Worm (Caenorhabditis elegans) whole organism, late embryonic: Measurements from ENCODE around the gene sri-30.
"Not testable (repeated sequence)": the region's sequence is repeated elsewhere in the genome, so short reads cannot be mapped to it uniquely, and the experiment has no call there.

Experiments
- C08G9.2 ChIP-seq: sonication (generic microtip); optimal IDR thresholded peaks from 2 replicates; lab custom pipeline; 2016; ENCODE audit warnings: mild to moderate bottlenecking, missing genetic modification characterization, moderate library complexity, missing compliant biosample characterization
- K09A11.1 ChIP-seq: sonication (generic microtip); optimal IDR thresholded peaks from 2 replicates; lab custom pipeline; 2017; ENCODE audit warnings: antibody characterized with exemption, mild to moderate bottlenecking, missing genetic modification characterization, missing compliant biosample characterization; ENCODE audit not compliant: insufficient read depth
- T23F11.4 ChIP-seq: fragments of 200-800 bp; sonication (Bioruptor generic); optimal IDR thresholded peaks from 2 replicates; lab custom pipeline; 2018; ENCODE audit warnings: mild to moderate bottlenecking, missing genetic modification characterization, missing compliant biosample characterization
- Y22D7AL.16 ChIP-seq: sonication (generic microtip); optimal IDR thresholded peaks from 2 replicates; lab custom pipeline; 2016; ENCODE audit warnings: missing genetic modification characterization, missing compliant biosample characterization
- ceh-19 ChIP-seq: fragments of 200-800 bp; sonication (Bioruptor generic); optimal IDR thresholded peaks from 2 replicates; lab custom pipeline; 2018; ENCODE audit warnings: mild to moderate bottlenecking, missing genetic modification characterization, missing compliant biosample characterization
- ceh-2 ChIP-seq: sonication (generic microtip); optimal IDR thresholded peaks from 2 replicates; lab custom pipeline; 2016; ENCODE audit warnings: missing genotype, missing genetic modification characterization, missing compliant biosample characterization
- ceh-22 ChIP-seq: sonication (generic microtip); optimal IDR thresholded peaks from 2 replicates; lab custom pipeline; 2017; ENCODE audit warnings: missing biosample characterization, missing genetic modification characterization
- ceh-24 ChIP-seq: sonication (generic microtip); optimal IDR thresholded peaks from 2 replicates; lab custom pipeline; 2016; ENCODE audit warnings: mild to moderate bottlenecking, missing genetic modification characterization, missing compliant biosample characterization
- ceh-9 ChIP-seq: sonication (generic microtip); optimal IDR thresholded peaks from 2 replicates; lab custom pipeline; 2016; ENCODE audit warnings: mild to moderate bottlenecking, missing genetic modification characterization, inconsistent platforms, missing compliant biosample characterization
- che-1 ChIP-seq: sonication (generic microtip); optimal IDR thresholded peaks from 2 replicates; lab custom pipeline; 2016; ENCODE audit warnings: mild to moderate bottlenecking, missing genetic modification characterization, missing compliant biosample characterization
- dmd-4 ChIP-seq: sonication (generic microtip); optimal IDR thresholded peaks from 2 replicates; lab custom pipeline; 2016; ENCODE audit warnings: borderline replicate concordance, missing genetic modification characterization, missing compliant biosample characterization
- dve-1 ChIP-seq: sonication (generic microtip); optimal IDR thresholded peaks from 2 replicates; lab custom pipeline; 2017; ENCODE audit warnings: antibody characterized with exemption, mild to moderate bottlenecking, missing genetic modification characterization, missing compliant biosample characterization
- ets-4 ChIP-seq: sonication (generic microtip); optimal IDR thresholded peaks from 2 replicates; lab custom pipeline; 2016; ENCODE audit warnings: missing genetic modification characterization, missing compliant biosample characterization
- eyg-1 ChIP-seq: sonication (generic microtip); optimal IDR thresholded peaks from 2 replicates; lab custom pipeline; 2016; ENCODE audit warnings: missing genotype, missing genetic modification characterization, missing compliant biosample characterization
- fax-1 ChIP-seq: sonication (generic microtip); optimal IDR thresholded peaks from 2 replicates; lab custom pipeline; 2016; ENCODE audit warnings: missing genotype, missing genetic modification characterization, missing compliant biosample characterization
- fkh-10 ChIP-seq: fragments of 150-350 bp; optimal IDR thresholded peaks from 2 replicates; lab custom pipeline; 2014; ENCODE audit warnings: missing biosample characterization, missing genetic modification reagents, missing genetic modification characterization
- fkh-6 ChIP-seq: sonication (generic microtip); optimal IDR thresholded peaks from 2 replicates; lab custom pipeline; 2016; ENCODE audit warnings: missing genetic modification characterization, missing compliant biosample characterization
- gmeb-2 ChIP-seq: sonication (generic microtip); optimal IDR thresholded peaks from 2 replicates; lab custom pipeline; 2016; ENCODE audit warnings: missing genetic modification characterization, inconsistent platforms, missing compliant biosample characterization
- hlh-15 ChIP-seq: sonication (generic microtip); optimal IDR thresholded peaks from 2 replicates; lab custom pipeline; 2016; ENCODE audit warnings: missing genetic modification characterization, missing compliant biosample characterization
- hlh-30 ChIP-seq: sonication (generic microtip); optimal IDR thresholded peaks from 2 replicates; lab custom pipeline; 2017; ENCODE audit warnings: antibody characterized with exemption, missing genetic modification characterization, missing compliant biosample characterization; ENCODE audit not compliant: insufficient read depth
- hlh-6 ChIP-seq: sonication (generic microtip); optimal IDR thresholded peaks from 2 replicates; lab custom pipeline; 2016; ENCODE audit warnings: missing genotype, missing genetic modification characterization, missing compliant biosample characterization
- hlh-8 ChIP-seq: sonication (generic microtip); optimal IDR thresholded peaks from 2 replicates; lab custom pipeline; 2016; ENCODE audit warnings: missing genotype, missing genetic modification characterization, missing compliant biosample characterization
- lim-6 ChIP-seq: sonication (generic microtip); optimal IDR thresholded peaks from 2 replicates; lab custom pipeline; 2016; ENCODE audit warnings: missing genetic modification characterization, missing compliant biosample characterization
- lin-11 ChIP-seq: fragments of 200-800 bp; sonication (Bioruptor generic); optimal IDR thresholded peaks from 2 replicates; lab custom pipeline; 2018; ENCODE audit warnings: mild to moderate bottlenecking, missing genetic modification characterization, missing compliant biosample characterization
- madf-2 ChIP-seq: sonication (generic microtip); optimal IDR thresholded peaks from 2 replicates; lab custom pipeline; 2017; ENCODE audit warnings: missing genetic modification characterization, missing compliant biosample characterization
- mec-3 ChIP-seq: sonication (generic microtip); optimal IDR thresholded peaks from 2 replicates; lab custom pipeline; 2016; ENCODE audit warnings: borderline replicate concordance, missing genetic modification characterization, missing compliant biosample characterization
- nfya-1 ChIP-seq: sonication (generic microtip); optimal IDR thresholded peaks from 2 replicates; lab custom pipeline; 2017; ENCODE audit warnings: missing genetic modification characterization, mild to moderate bottlenecking, missing compliant biosample characterization, antibody characterized with exemption, moderate library complexity
- nhr-232 ChIP-seq: sonication (generic microtip); optimal IDR thresholded peaks from 2 replicates; lab custom pipeline; 2016; ENCODE audit warnings: missing genetic modification characterization, missing compliant biosample characterization
- odd-2 ChIP-seq: sonication (generic microtip); optimal IDR thresholded peaks from 2 replicates; lab custom pipeline; 2017; ENCODE audit warnings: antibody characterized with exemption, mild to moderate bottlenecking, missing genetic modification characterization, missing compliant biosample characterization
- pag-3 ChIP-seq: sonication (generic microtip); optimal IDR thresholded peaks from 2 replicates; lab custom pipeline; 2016; ENCODE audit warnings: missing compliant biosample characterization, missing genetic modification characterization, borderline replicate concordance
- pax-1 ChIP-seq: fragments of 150-350 bp; optimal IDR thresholded peaks from 2 replicates; lab custom pipeline; 2014; ENCODE audit warnings: missing biosample characterization, missing genetic modification characterization
- pros-1 ChIP-seq: fragments of 150-350 bp; optimal IDR thresholded peaks from 2 replicates; lab custom pipeline; 2014; ENCODE audit warnings: missing biosample characterization, missing genetic modification reagents, missing genetic modification characterization
- rnt-1 ChIP-seq: sonication (generic microtip); optimal IDR thresholded peaks from 2 replicates; lab custom pipeline; 2016; ENCODE audit warnings: missing genetic modification characterization, missing compliant biosample characterization
- sdc-2 ChIP-seq: sonication (generic microtip); optimal IDR thresholded peaks from 2 replicates; lab custom pipeline; 2016; ENCODE audit warnings: missing genotype, missing genetic modification characterization, missing compliant biosample characterization
- sox-2 ChIP-seq: fragments of 200-800 bp; sonication (Bioruptor generic); IDR thresholded peaks from 2 replicates; pipeline ENCODE4 v1.3.6; 2022; ENCODE audit warnings: missing genetic modification reagents, missing genetic modification characterization, missing compliant biosample characterization
- sox-4 ChIP-seq: sonication (generic microtip); optimal IDR thresholded peaks from 2 replicates; lab custom pipeline; 2017; ENCODE audit warnings: mild to moderate bottlenecking, missing genetic modification characterization, inconsistent platforms, missing compliant biosample characterization
- tbx-7 ChIP-seq: sonication (generic microtip); optimal IDR thresholded peaks from 2 replicates; lab custom pipeline; 2016; ENCODE audit warnings: missing genotype, missing genetic modification characterization, missing compliant biosample characterization
- unc-42 ChIP-seq: sonication (generic microtip); optimal IDR thresholded peaks from 2 replicates; lab custom pipeline; 2016; ENCODE audit warnings: missing genotype, missing genetic modification characterization, missing compliant biosample characterization
- unc-86 ChIP-seq: sonication (generic microtip); optimal IDR thresholded peaks from 2 replicates; lab custom pipeline; 2016; ENCODE audit warnings: missing genetic modification characterization, missing compliant biosample characterization

Gene sri-30

DNA sequence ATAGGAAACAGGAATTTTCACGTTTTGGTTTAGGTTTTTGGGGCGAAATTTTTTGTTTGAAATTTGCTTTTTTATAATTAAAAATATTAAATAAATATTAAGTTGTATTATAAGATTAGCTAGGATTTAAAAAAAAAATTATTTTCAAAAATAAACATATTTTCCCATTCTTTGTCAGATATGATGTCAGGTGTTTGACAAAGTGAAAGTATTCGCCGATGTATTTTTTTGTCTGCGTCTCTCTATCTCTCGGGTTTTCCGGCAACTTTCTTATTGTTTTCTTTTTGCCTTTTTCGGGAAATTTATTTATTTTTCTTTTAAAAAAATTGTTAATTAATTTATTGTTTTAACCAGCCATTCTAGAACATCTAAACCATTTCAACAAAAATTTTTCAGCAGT lies 15.6 kb upstream of the sri-30 start:
- no peak for TF ChIP-seq lin-11 (tag; lab: Kevin White, UChicago)
- TF ChIP-seq lim-6, result no peak
- no peak for TF ChIP-seq fax-1 (tag; lab: Kevin White, UChicago)
- no peak for TF ChIP-seq hlh-6 (tag; lab: Kevin White, UChicago)
- TF ChIP-seq hlh-30 (tag; lab: Kevin White, UChicago), result no peak
- TF ChIP-seq odd-2 (tag; lab: Kevin White, UChicago), result no peak
- TF ChIP-seq dve-1, result no peak
- TF ChIP-seq tbx-7 (tag; lab: Kevin White, UChicago), result no peak
- TF ChIP-seq hlh-8, result no peak
- TF ChIP-seq rnt-1 (tag; lab: Kevin White, UChicago), result no peak
- TF ChIP-seq sox-4 (tag; lab: Kevin White, UChicago), result no peak
- TF ChIP-seq dmd-4, result no peak
- no peak for TF ChIP-seq unc-42 (tag; lab: Kevin White, UChicago)
- TF ChIP-seq eyg-1 (tag; lab: Kevin White, UChicago), result no peak
- no peak for TF ChIP-seq pag-3 (tag; lab: Kevin White, UChicago)
- no peak for TF ChIP-seq hlh-15 (tag; lab: Kevin White, UChicago)

DNA sequence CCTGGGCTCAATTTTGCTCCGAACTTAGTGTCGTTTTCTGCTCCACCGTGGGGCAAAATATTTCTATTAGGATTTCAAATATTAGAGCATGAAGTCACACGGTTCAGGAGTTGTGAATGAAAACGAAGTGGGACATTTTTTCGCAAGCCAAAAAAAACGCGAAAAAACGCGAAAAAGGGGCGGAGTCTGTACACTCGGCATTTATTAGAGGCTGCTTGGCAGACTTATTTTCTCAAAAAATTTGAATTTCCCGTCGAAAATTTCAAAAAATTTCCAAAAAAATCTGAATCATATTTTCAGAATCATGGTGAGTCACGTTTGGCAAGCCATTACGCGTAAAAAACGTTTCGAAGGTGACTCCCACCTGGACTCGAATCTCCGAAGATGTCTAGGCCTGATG lies 13.5 kb upstream of the sri-30 start, which contains the start of gene B0454.6:
TSS of gene B0454.6 (plus strand) at position 301 of the 400 bp plus-strand sequence.
- not testable (repeated sequence) for TF ChIP-seq madf-2, ceh-2, ets-4 (tag; lab: Kevin White, UChicago)

ce11 chrII:3034914-3035313 lies 11.1 kb upstream of the sri-30 start:
- TF ChIP-seq unc-86 (tag; lab: Kevin White, UChicago), result no peak
- TF ChIP-seq pax-1, result no peak
- no peak for TF ChIP-seq pros-1 (tag; lab: Kevin White, UChicago)
- no peak for TF ChIP-seq madf-2 (tag; lab: Kevin White, UChicago)
- TF ChIP-seq T23F11.4 (GFP tag; lab: Kevin White, UChicago), result no peak

DNA sequence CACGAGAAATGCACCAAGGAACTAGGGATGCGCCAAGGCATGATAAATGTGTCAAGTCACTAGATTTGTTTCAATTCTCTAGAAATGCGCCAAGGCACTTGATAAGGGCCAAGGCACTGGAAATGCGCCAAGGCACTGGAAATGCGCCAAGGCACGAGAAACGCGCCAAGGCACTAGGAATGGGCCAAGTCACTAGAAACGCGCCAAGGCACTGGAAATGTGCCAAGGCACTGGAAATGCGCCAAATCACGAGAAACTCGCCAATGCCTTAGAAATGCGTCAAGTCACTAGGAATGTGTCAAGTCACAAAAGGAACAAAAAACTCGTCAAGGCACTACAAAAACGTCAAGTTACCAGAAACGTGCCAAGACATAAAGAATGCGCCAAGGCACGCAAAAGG lies 9.6 kb upstream of the sri-30 start:
- TF ChIP-seq C08G9.2 (tag; lab: Kevin White, UChicago) (no peak), ceh-2 (tag; lab: Kevin White, UChicago) (peak; percentile 15)

DNA sequence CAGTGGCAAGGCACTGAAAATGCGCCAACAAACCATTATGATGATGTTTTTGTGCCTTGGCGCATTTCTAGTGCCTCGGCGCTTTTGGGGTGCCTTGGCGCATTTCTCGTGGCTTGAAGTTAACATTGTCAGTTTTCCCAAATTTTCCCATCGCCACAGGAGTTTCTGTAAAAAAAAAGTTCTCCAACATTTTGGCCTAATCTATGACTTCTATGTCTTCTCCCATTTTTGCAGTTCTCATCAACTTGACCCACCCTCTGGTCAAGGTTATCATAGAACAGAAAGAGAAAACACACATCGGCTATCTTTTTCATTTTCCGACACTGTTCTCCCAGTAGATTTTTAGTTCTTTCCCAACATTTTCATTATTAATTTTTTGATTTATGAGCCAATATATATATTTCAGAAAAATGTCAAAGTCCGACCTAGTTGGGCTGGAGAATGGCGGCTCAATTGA lies 7.5 kb upstream of the sri-30 start, which contains the start of the genes B0454.26 and B0454.5:
TSS of gene B0454.26 (minus strand) at position 101 of the 457 bp plus-strand sequence.
TSS of gene B0454.5 (plus strand) at position 407 of the 457 bp plus-strand sequence.
- TF ChIP-seq ceh-19 (GFP tag; lab: Kevin White, UChicago), result no peak
- no peak for TF ChIP-seq pax-1
- no peak for TF ChIP-seq fkh-6 (tag; lab: Kevin White, UChicago)

DNA sequence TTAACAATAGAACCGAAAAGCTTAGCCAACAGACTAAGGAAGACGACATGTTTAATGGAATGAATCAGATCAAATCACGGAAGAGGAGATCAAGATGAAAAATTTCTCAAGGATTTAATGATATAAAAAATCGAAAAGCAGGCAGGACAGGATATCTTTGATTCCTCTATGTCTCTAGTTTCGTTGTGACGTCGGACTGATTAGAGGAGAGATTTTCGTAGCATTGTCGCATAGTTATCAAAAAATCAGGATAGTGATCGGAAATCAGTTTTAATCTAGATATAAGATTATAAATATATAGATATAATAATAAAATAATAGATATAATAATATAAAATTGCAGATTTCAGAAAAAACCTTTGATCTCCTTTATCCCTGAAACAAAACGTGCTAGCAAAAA lies 2.6 kb upstream of the sri-30 start, which contains the start of gene B0454.8:
TSS of gene B0454.8 (minus strand) at position 101 of the 400 bp plus-strand sequence.
- no peak for TF ChIP-seq pag-3 (tag; lab: Kevin White, UChicago)
- no peak for TF ChIP-seq ceh-24 (tag; lab: Kevin White, UChicago)
- TF ChIP-seq K09A11.1 (tag; lab: Kevin White, UChicago), result no peak
- no peak for TF ChIP-seq sdc-2 (tag; lab: Kevin White, UChicago)
- TF ChIP-seq dmd-4, result no peak
- TF ChIP-seq ceh-9, result no peak
- TF ChIP-seq che-1, result no peak
- TF ChIP-seq sox-2 (GFP tag; lab: Robert Waterston, UW), result no peak
- TF ChIP-seq Y22D7AL.16 (tag; lab: Kevin White, UChicago), result no peak
- no peak for TF ChIP-seq unc-86 (tag; lab: Kevin White, UChicago)
- no peak for TF ChIP-seq ceh-22 (tag; lab: Kevin White, UChicago)
- TF ChIP-seq sox-4 (tag; lab: Kevin White, UChicago), result no peak
- no peak for TF ChIP-seq dve-1
- no peak for TF ChIP-seq nhr-232 (tag; lab: Kevin White, UChicago)
- no peak for TF ChIP-seq gmeb-2 (tag; lab: Kevin White, UChicago)
- TF ChIP-seq nfya-1 (tag; lab: Kevin White, UChicago), result no peak
- no peak for TF ChIP-seq fkh-10
- TF ChIP-seq hlh-15 (tag; lab: Kevin White, UChicago), result no peak
- no peak for TF ChIP-seq mec-3
- TF ChIP-seq, all 69 proteins: peak for 0
